Fruit fly (Drosophila melanogaster) whole organism, wandering third instar larva: ENCODE measurements around the gene Vps4.

ENCODE experiments used
- CrebA ChIP-seq: fragments of 200-800 bp; sonication (Bioruptor generic); optimal IDR thresholded peaks from 2 replicates; lab custom pipeline; 2016; ENCODE audit warnings: missing biosample characterization, mild to moderate bottlenecking, missing genetic modification characterization, borderline replicate concordance
- Dfd ChIP-seq: fragments of >200 bp; optimal IDR thresholded peaks from 2 replicates; lab custom pipeline; 2017; ENCODE audit warnings: missing biosample characterization, missing genetic modification characterization
- Hr78 ChIP-seq: fragments of >200 bp; optimal IDR thresholded peaks from 2 replicates; lab custom pipeline; 2017; ENCODE audit warnings: missing biosample characterization, missing genetic modification characterization
- Mio ChIP-seq: sonication (Bioruptor generic); optimal IDR thresholded peaks from 2 replicates; lab custom pipeline; 2016; ENCODE audit warnings: missing biosample characterization, missing genetic modification characterization
- Myc ChIP-seq: fragments of >200 bp; optimal IDR thresholded peaks from 2 replicates; lab custom pipeline; 2017
- ey ChIP-seq: fragments of 200-800 bp; sonication (Bioruptor generic); optimal IDR thresholded peaks from 2 replicates; lab custom pipeline; 2016; ENCODE audit warnings: missing biosample characterization, missing genetic modification characterization
- sage ChIP-seq: fragments of 200-800 bp; sonication (Bioruptor generic); optimal IDR thresholded peaks from 2 replicates; lab custom pipeline; 2016; ENCODE audit warnings: missing biosample characterization, mild to moderate bottlenecking, missing genetic modification characterization
- sv ChIP-seq: fragments of 200-800 bp; sonication (Bioruptor generic); optimal IDR thresholded peaks from 3 replicates; lab custom pipeline; 2016; ENCODE audit warnings: missing biosample characterization, missing genetic modification characterization

The Vps4 gene

dm6 chrX:17940677-17941076 lies 33.2 kb downstream of the Vps4 start:
- TF ChIP-seq Mio (no peak), sage (GFP tag; lab: Kevin White, UChicago) (no peak), ey (GFP tag; lab: Kevin White, UChicago) (no peak), CrebA (GFP tag; lab: Kevin White, UChicago) (no peak), Hr78 (GFP tag; lab: Kevin White, UChicago) (no peak), sv (GFP tag; lab: Kevin White, UChicago) (no peak), Dfd (GFP tag; lab: Kevin White, UChicago) (peak; percentile 91), Myc (lab: Kevin White, UChicago) (no peak)
